Fruit fly (Drosophila melanogaster) whole organism, embryonic: ENCODE results near the gene Teh2.

Experiments
- Antp ChIP-seq: fragments of 200-800 bp; sonication (Bioruptor generic); optimal IDR thresholded peaks from 3 replicates; lab custom pipeline; 2016; ENCODE audit warnings: missing biosample characterization, missing genetic modification characterization
- Atf3 ChIP-seq: fragments of 200-800 bp; sonication (Bioruptor generic); optimal IDR thresholded peaks from 3 replicates; lab custom pipeline; 2016; ENCODE audit warnings: missing biosample characterization, missing genetic modification characterization
- CG10366 ChIP-seq: fragments of 200-800 bp; sonication (Bioruptor generic); IDR thresholded peaks from 2 replicates; pipeline ENCODE4 v1.3.6; 2022; ENCODE audit warnings: missing biosample characterization, missing genetic modification characterization
- CG10462 ChIP-seq: fragments of 200-800 bp; sonication (Bioruptor generic); optimal IDR thresholded peaks from 2 replicates; lab custom pipeline; 2016; ENCODE audit warnings: missing biosample characterization, missing genetic modification characterization
- CG10959 ChIP-seq: fragments of 200-800 bp; sonication (Bioruptor generic); IDR thresholded peaks from 2 replicates; pipeline ENCODE4 v1.3.6; 2022; ENCODE audit warnings: missing biosample characterization, missing genetic modification characterization
- CG12071 ChIP-seq: fragments of 200-800 bp; sonication (Bioruptor generic); optimal IDR thresholded peaks from 3 replicates; lab custom pipeline; 2018; ENCODE audit warnings: missing biosample characterization, mild to moderate bottlenecking, missing genetic modification characterization
- CG13287 ChIP-seq: fragments of 200-800 bp; sonication (Bioruptor generic); IDR thresholded peaks from 2 replicates; pipeline ENCODE4 v1.3.6; 2022; ENCODE audit warnings: missing biosample characterization, missing genetic modification characterization; ENCODE audit not compliant: partially characterized antibody
- CG13296 ChIP-seq: fragments of 200-800 bp; sonication (Bioruptor generic); optimal IDR thresholded peaks from 3 replicates; lab custom pipeline; 2018; ENCODE audit warnings: missing biosample characterization, mild to moderate bottlenecking, missing genetic modification characterization
- CG14860 ChIP-seq: fragments of 200-800 bp; sonication (Bioruptor generic); IDR thresholded peaks from 3 replicates; pipeline ENCODE4 v1.3.6; 2022; ENCODE audit warnings: missing biosample characterization, missing genetic modification characterization; ENCODE audit not compliant: partially characterized antibody
- CG1529 ChIP-seq: fragments of 200-800 bp; sonication (Bioruptor generic); optimal IDR thresholded peaks from 3 replicates; lab custom pipeline; 2018; ENCODE audit warnings: missing biosample characterization, missing genetic modification characterization
- CG1602 ChIP-seq: fragments of 200-800 bp; sonication (Bioruptor generic); optimal IDR thresholded peaks from 3 replicates; lab custom pipeline; 2016; ENCODE audit warnings: missing biosample characterization, missing genetic modification characterization
- CG1647 ChIP-seq: fragments of 200-800 bp; sonication (Bioruptor generic); optimal IDR thresholded peaks from 3 replicates; lab custom pipeline; 2016; ENCODE audit warnings: missing biosample characterization, missing genetic modification characterization
- CG17829 ChIP-seq: fragments of 200-800 bp; optimal IDR thresholded peaks from 2 replicates; lab custom pipeline; 2019; ENCODE audit warnings: missing biosample characterization, mild to moderate bottlenecking, missing genetic modification characterization, moderate library complexity
- CG30431 ChIP-seq: fragments of 200-800 bp; sonication (Bioruptor generic); optimal IDR thresholded peaks from 2 replicates; lab custom pipeline; 2017; ENCODE audit warnings: missing biosample characterization, missing genetic modification characterization
- CG3065 ChIP-seq: fragments of 200-800 bp; sonication (Bioruptor generic); optimal IDR thresholded peaks from 2 replicates; lab custom pipeline; 2016; ENCODE audit warnings: missing biosample characterization, missing genetic modification characterization
- CG31224 ChIP-seq: fragments of 200-800 bp; sonication (Bioruptor generic); IDR thresholded peaks from 2 replicates; pipeline ENCODE4 v1.3.6; 2022; ENCODE audit warnings: missing biosample characterization, missing genetic modification characterization
- CG32532 ChIP-seq: fragments of 200-800 bp; sonication (Bioruptor generic); IDR thresholded peaks from 2 replicates; pipeline ENCODE4 v1.3.6; 2022; ENCODE audit warnings: missing biosample characterization, missing genetic modification characterization
- CG32772 ChIP-seq: fragments of 200-800 bp; sonication (Bioruptor generic); IDR thresholded peaks from 2 replicates; pipeline ENCODE4 v1.3.6; 2022; ENCODE audit warnings: missing biosample characterization, missing genetic modification characterization
- CG34422 ChIP-seq: fragments of 200-800 bp; sonication (Bioruptor generic); IDR thresholded peaks from 3 replicates; pipeline ENCODE4 v1.3.6; 2022; ENCODE audit warnings: missing biosample characterization, missing genetic modification characterization
- CG4328 ChIP-seq: fragments of 200-800 bp; sonication (Bioruptor generic); optimal IDR thresholded peaks from 3 replicates; lab custom pipeline; 2017; ENCODE audit warnings: missing biosample characterization, missing genetic modification reagents, missing genetic modification characterization
- CG4617 ChIP-seq: fragments of 200-800 bp; sonication (Bioruptor generic); optimal IDR thresholded peaks from 3 replicates; lab custom pipeline; 2016; ENCODE audit warnings: missing biosample characterization, missing genetic modification characterization, borderline replicate concordance
- CG6272 ChIP-seq: fragments of 200-800 bp; sonication (Bioruptor generic); IDR thresholded peaks from 2 replicates; pipeline ENCODE4 v1.3.6; 2022; ENCODE audit warnings: missing biosample characterization, missing genetic modification characterization
- CG8290 ChIP-seq, 3 experiments: fragments of 200-800 bp; sonication (Bioruptor generic); optimal IDR thresholded peaks; 2 replicates each; lab custom pipeline; 2016 to 2019; ENCODE audit warnings: missing biosample characterization in 3 of 3, missing genetic modification characterization in 3 of 3, mild to moderate bottlenecking in 2 of 3, moderate library complexity in 1 of 3
- CG8924 ChIP-seq: fragments of 200-800 bp; optimal IDR thresholded peaks from 3 replicates; lab custom pipeline; 2019; ENCODE audit warnings: missing biosample characterization, mild to moderate bottlenecking, missing genetic modification characterization, moderate library complexity
- CG8944 ChIP-seq: fragments of 200-800 bp; sonication (Bioruptor generic); optimal IDR thresholded peaks from 3 replicates; lab custom pipeline; 2016; ENCODE audit warnings: missing biosample characterization, missing genetic modification characterization
- CG9437 ChIP-seq: fragments of 200-800 bp; sonication (Bioruptor generic); optimal IDR thresholded peaks from 2 replicates; lab custom pipeline; 2018; ENCODE audit warnings: missing biosample characterization, mild to moderate bottlenecking, missing genetic modification characterization
- CG9797 ChIP-seq: fragments of 200-800 bp; sonication (Bioruptor generic); optimal IDR thresholded peaks from 3 replicates; lab custom pipeline; 2018; ENCODE audit warnings: missing biosample characterization, mild to moderate bottlenecking, missing genetic modification characterization
- CG9817 ChIP-seq: fragments of 200-800 bp; sonication (Bioruptor generic); optimal IDR thresholded peaks from 2 replicates; lab custom pipeline; 2018; ENCODE audit warnings: missing biosample characterization, mild to moderate bottlenecking, missing genetic modification characterization, moderate library complexity
- Doc2 ChIP-seq: fragments of 200-800 bp; sonication (Bioruptor generic); IDR thresholded peaks from 2 replicates; pipeline ENCODE4 v1.3.6; 2022; ENCODE audit warnings: missing biosample characterization, missing genetic modification characterization
- Drgx ChIP-seq: fragments of 200-800 bp; sonication (Bioruptor generic); IDR thresholded peaks from 2 replicates; pipeline ENCODE4 v1.3.6; 2022; ENCODE audit warnings: missing biosample characterization, missing genetic modification characterization
- HLH4C ChIP-seq: fragments of 200-800 bp; sonication (Bioruptor generic); IDR thresholded peaks from 3 replicates; pipeline ENCODE4 v1.3.6; 2022; ENCODE audit warnings: missing biosample characterization, missing genetic modification characterization; ENCODE audit not compliant: partially characterized antibody
- HLHmδ ChIP-seq: fragments of 200-800 bp; sonication (Bioruptor generic); optimal IDR thresholded peaks from 2 replicates; lab custom pipeline; 2018; ENCODE audit warnings: missing biosample characterization, mild to moderate bottlenecking, missing genetic modification characterization, moderate library complexity
- HmgD ChIP-seq: fragments of 200-800 bp; sonication (Bioruptor generic); optimal IDR thresholded peaks from 3 replicates; lab custom pipeline; 2016; ENCODE audit warnings: missing biosample characterization, missing genetic modification characterization
- Lhr ChIP-seq: fragments of 200-800 bp; sonication (Bioruptor generic); optimal IDR thresholded peaks from 3 replicates; lab custom pipeline; 2017; ENCODE audit warnings: mild to moderate bottlenecking, missing biosample characterization, missing genetic modification reagents, missing genetic modification characterization
- Lim3 ChIP-seq: fragments of 200-800 bp; sonication (Bioruptor generic); IDR thresholded peaks from 2 replicates; pipeline ENCODE4 v1.3.6; 2022; ENCODE audit warnings: missing biosample characterization, missing genetic modification characterization
- Oli ChIP-seq: fragments of 200-800 bp; sonication (Bioruptor generic); optimal IDR thresholded peaks from 2 replicates; lab custom pipeline; 2018; ENCODE audit warnings: missing biosample characterization, mild to moderate bottlenecking, missing genetic modification characterization, moderate library complexity
- PHDP ChIP-seq: fragments of 200-800 bp; sonication (Bioruptor generic); optimal IDR thresholded peaks from 3 replicates; lab custom pipeline; 2018; ENCODE audit warnings: missing biosample characterization, mild to moderate bottlenecking, missing genetic modification characterization, moderate library complexity
- Pdp1 ChIP-seq, 2 experiments: fragments of 200-800 bp; sonication (Bioruptor generic); optimal IDR thresholded peaks; 3 replicates each; lab custom pipeline; 2016; ENCODE audit warnings: missing biosample characterization in 2 of 2, missing genetic modification characterization in 2 of 2, mild to moderate bottlenecking in 1 of 2, moderate library complexity in 1 of 2
- Xbp1 ChIP-seq: fragments of 200-800 bp; sonication (Bioruptor generic); optimal IDR thresholded peaks from 3 replicates; lab custom pipeline; 2016; ENCODE audit warnings: missing biosample characterization, mild to moderate bottlenecking, missing genetic modification characterization
- Xrp1 ChIP-seq: fragments of 200-800 bp; sonication (Bioruptor generic); IDR thresholded peaks from 2 replicates; pipeline ENCODE4 v1.3.6; 2022; ENCODE audit warnings: missing biosample characterization, missing genetic modification characterization
- abd-A ChIP-seq: fragments of 200-800 bp; sonication (Bioruptor generic); optimal IDR thresholded peaks from 3 replicates; lab custom pipeline; 2019; ENCODE audit warnings: missing biosample characterization, mild to moderate bottlenecking, missing genetic modification characterization, moderate library complexity
- cg ChIP-seq: fragments of 200-800 bp; sonication (Bioruptor generic); optimal IDR thresholded peaks from 3 replicates; lab custom pipeline; 2019; ENCODE audit warnings: missing biosample characterization, mild to moderate bottlenecking, missing genetic modification characterization, moderate library complexity
- chn ChIP-seq: fragments of 200-800 bp; sonication (Bioruptor generic); optimal IDR thresholded peaks from 2 replicates; lab custom pipeline; 2016; ENCODE audit warnings: missing biosample characterization, missing genetic modification characterization
- gem ChIP-seq: fragments of 200-800 bp; sonication (Bioruptor generic); optimal IDR thresholded peaks from 2 replicates; lab custom pipeline; 2019; ENCODE audit warnings: missing biosample characterization, mild to moderate bottlenecking, missing genetic modification characterization, moderate library complexity
- her ChIP-seq: fragments of 200-800 bp; sonication (Bioruptor generic); optimal IDR thresholded peaks from 2 replicates; lab custom pipeline; 2016; ENCODE audit warnings: missing biosample characterization, missing genetic modification characterization
- inv ChIP-seq: fragments of 200-800 bp; sonication (Bioruptor generic); IDR thresholded peaks from 2 replicates; pipeline ENCODE4 v1.3.6; 2022; ENCODE audit warnings: missing biosample characterization, missing genetic modification characterization; ENCODE audit not compliant: partially characterized antibody
- pum ChIP-seq: fragments of 200-800 bp; sonication (Bioruptor generic); optimal IDR thresholded peaks from 2 replicates; lab custom pipeline; 2016; ENCODE audit warnings: missing biosample characterization, missing genetic modification characterization
- ranshi ChIP-seq: fragments of 200-800 bp; sonication (Bioruptor generic); IDR thresholded peaks from 2 replicates; pipeline ENCODE4 v1.3.6; 2022; ENCODE audit warnings: missing biosample characterization, missing genetic modification characterization
- row ChIP-seq: fragments of 200-800 bp; sonication (Bioruptor generic); IDR thresholded peaks from 3 replicates; pipeline ENCODE4 v1.3.6; 2022; ENCODE audit warnings: missing biosample characterization, missing genetic modification characterization
- sens-2 ChIP-seq: fragments of 200-800 bp; sonication (Bioruptor generic); IDR thresholded peaks from 2 replicates; pipeline ENCODE4 v1.3.6; 2022; ENCODE audit warnings: missing biosample characterization, missing genetic modification characterization
- vvl ChIP-seq: fragments of 200-800 bp; sonication (Bioruptor generic); IDR thresholded peaks from 2 replicates; pipeline ENCODE4 v1.3.6; 2022; ENCODE audit warnings: missing biosample characterization, missing genetic modification characterization

The Teh2 gene

DNA sequence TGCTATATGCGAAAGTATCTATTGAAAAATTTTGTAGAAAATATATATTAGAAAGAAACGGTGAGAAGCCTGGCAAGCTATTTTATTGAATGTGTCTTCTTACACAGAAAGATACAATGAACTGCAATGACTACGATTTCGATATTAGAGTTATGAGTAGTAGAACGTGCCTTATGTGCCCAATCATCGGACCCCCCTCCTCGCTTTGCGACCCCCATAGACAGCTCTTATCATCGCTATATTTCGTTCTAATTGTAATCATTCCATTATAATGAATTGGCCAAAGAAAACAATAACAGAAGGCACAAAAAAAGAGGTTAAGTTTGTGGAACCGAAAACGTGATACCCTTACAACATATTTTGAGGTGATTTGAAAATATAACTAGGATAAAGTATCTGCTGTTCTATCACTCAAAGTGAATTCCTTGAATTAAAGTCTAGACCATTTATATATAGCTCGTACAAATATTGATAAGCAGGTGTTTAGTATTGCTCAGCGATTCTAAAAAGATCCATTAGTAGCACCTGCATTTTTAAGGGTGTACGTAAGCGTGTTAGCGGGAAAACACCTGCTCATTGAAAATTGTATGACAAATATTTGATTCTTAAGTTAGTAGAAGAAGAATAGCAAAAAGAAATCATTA, 45.0 kb upstream of the Teh2 start (continued):
- peak; percentile 59 for TF ChIP-seq gem (tag; lab: Kevin White, UChicago)
- TF ChIP-seq CG9437 = peak; percentile 24
- TF ChIP-seq HmgD (GFP tag; lab: Kevin White, UChicago) = no peak
- no peak for TF ChIP-seq CG10959 (GFP tag; lab: Robert Waterston, UW)
- no peak for TF ChIP-seq CG3065 (GFP tag; lab: Kevin White, UChicago)
- TF ChIP-seq CG17829 = no peak
- TF ChIP-seq CG9817 = peak; percentile 12
- TF ChIP-seq Lim3 (GFP tag; lab: Robert Waterston, UW) = no peak
- TF ChIP-seq vvl (GFP tag; lab: Robert Waterston, UW) = no peak
- TF ChIP-seq abd-A (tag; lab: Kevin White, UChicago) = no peak
- TF ChIP-seq Atf3 (GFP tag; lab: Kevin White, UChicago) = no peak
- TF ChIP-seq CG32772 (GFP tag; lab: Robert Waterston, UW) = no peak
- TF ChIP-seq CG10366 = no peak
- TF ChIP-seq ranshi (GFP tag; lab: Robert Waterston, UW) = no peak
- peak; percentile 22 for TF ChIP-seq PHDP (tag; lab: Kevin White, UChicago)
- TF ChIP-seq her = no peak
- no peak for TF ChIP-seq CG31224
- peak; percentile 6 for TF ChIP-seq Xbp1
- TF ChIP-seq Antp = no peak
- TF ChIP-seq Oli (tag; lab: Kevin White, UChicago) = peak; percentile 50
- no peak for TF ChIP-seq CG32532 (GFP tag; lab: Robert Waterston, UW)
- TF ChIP-seq sens-2 (GFP tag; lab: Robert Waterston, UW) = no peak
- TF ChIP-seq CG4328 = no peak
- no peak for TF ChIP-seq inv (GFP tag; lab: Robert Waterston, UW)
- no peak for TF ChIP-seq CG13296 (GFP tag; lab: Kevin White, UChicago)
- TF ChIP-seq CG10462 (GFP tag; lab: Kevin White, UChicago) = no peak
- TF ChIP-seq Drgx (GFP tag; lab: Robert Waterston, UW) = no peak
- no peak for TF ChIP-seq cg (GFP tag; lab: Kevin White, UChicago)
- no peak for TF ChIP-seq Doc2
- no peak for TF ChIP-seq CG34422 (GFP tag; lab: Robert Waterston, UW)
- no peak for TF ChIP-seq pum
- TF ChIP-seq Xrp1 (GFP tag; lab: Robert Waterston, UW) = no peak
- TF ChIP-seq CG4617 (GFP tag; lab: Kevin White, UChicago) = no peak
- no peak for TF ChIP-seq CG13287 (GFP tag; lab: Robert Waterston, UW)
- TF ChIP-seq row (GFP tag; lab: Robert Waterston, UW) = peak; percentile 55
- no peak for TF ChIP-seq CG8944
- no peak for TF ChIP-seq CG1529 (GFP tag; lab: Kevin White, UChicago)
- no peak for TF ChIP-seq CG14860 (GFP tag; lab: Robert Waterston, UW)
- no peak for TF ChIP-seq HLHmδ
- peak; percentile 6 for TF ChIP-seq CG12071
- no peak for TF ChIP-seq HLH4C (GFP tag; lab: Robert Waterston, UW)
- TF ChIP-seq chn (GFP tag; lab: Kevin White, UChicago) = no peak
- no peak for TF ChIP-seq Lhr (GFP tag; lab: Kevin White, UChicago)
- TF ChIP-seq CG30431 (GFP tag; lab: Kevin White, UChicago) = no peak
- no peak for TF ChIP-seq CG6272 (GFP tag; lab: Robert Waterston, UW)
- TF ChIP-seq CG8924 (tag; lab: Kevin White, UChicago) = peak; percentile 19
- TF ChIP-seq CG8290 (GFP tag; optimal IDR thresholded peaks at IDR 0.05; lab: Kevin White, UChicago) = no peak
- no peak for TF ChIP-seq CG8290 (tag; optimal IDR thresholded peaks at IDR 0.05; lab: Kevin White, UChicago)
- TF ChIP-seq CG1647 (GFP tag; lab: Kevin White, UChicago) = no peak
- no peak for TF ChIP-seq CG1602 (GFP tag; lab: Kevin White, UChicago)
- no peak for TF ChIP-seq Pdp1 (GFP tag; optimal IDR thresholded peaks at IDR 0.05; lab: Kevin White, UChicago)
- TF ChIP-seq CG9797 = no peak
